Fruit fly (Drosophila melanogaster) whole organism, prepupa: ENCODE results near the gene slp1.

Experiments used
- CG10669 ChIP-seq: fragments of 200-800 bp; sonication (Bioruptor generic); optimal IDR thresholded peaks from 3 replicates; lab custom pipeline; 2018; ENCODE audit warnings: missing biosample characterization, mild to moderate bottlenecking, missing genetic modification characterization, moderate library complexity
- CG11294 ChIP-seq: fragments of 200-800 bp; sonication (Bioruptor generic); IDR thresholded peaks from 2 replicates; pipeline ENCODE4 v1.3.6; 2022; ENCODE audit warnings: missing biosample characterization, missing genetic modification characterization
- CG31627 ChIP-seq: fragments of 200-800 bp; sonication (Bioruptor generic); optimal IDR thresholded peaks from 3 replicates; lab custom pipeline; 2016; ENCODE audit warnings: missing biosample characterization, missing genetic modification characterization
- CG6792 ChIP-seq: fragments of 200-800 bp; sonication (Bioruptor generic); optimal IDR thresholded peaks from 3 replicates; lab custom pipeline; 2016; ENCODE audit warnings: missing biosample characterization, missing genetic modification characterization
- CG6808 ChIP-seq: fragments of 200-800 bp; sonication (Bioruptor generic); optimal IDR thresholded peaks from 3 replicates; lab custom pipeline; 2017; ENCODE audit warnings: missing biosample characterization, missing genetic modification characterization, mild to moderate bottlenecking, moderate library complexity, missing genetic modification reagents
- CG6854 ChIP-seq: fragments of 200-800 bp; sonication (Bioruptor generic); optimal IDR thresholded peaks from 2 replicates; lab custom pipeline; 2017; ENCODE audit warnings: missing biosample characterization, mild to moderate bottlenecking, missing genetic modification characterization
- Met ChIP-seq: fragments of 200-800 bp; sonication (Bioruptor generic); optimal IDR thresholded peaks from 3 replicates; lab custom pipeline; 2016; ENCODE audit warnings: missing biosample characterization, missing genetic modification characterization
- OdsH ChIP-seq: fragments of 200-800 bp; sonication (Bioruptor generic); optimal IDR thresholded peaks from 3 replicates; lab custom pipeline; 2016; ENCODE audit warnings: missing biosample characterization, missing genetic modification characterization
- dsx ChIP-seq: fragments of 200-800 bp; optimal IDR thresholded peaks from 3 replicates; lab custom pipeline; 2019; ENCODE audit warnings: missing biosample characterization, mild to moderate bottlenecking, missing genetic modification characterization, moderate library complexity; ENCODE audit not compliant: poor library complexity, severe bottlenecking
- eg ChIP-seq: fragments of 200-800 bp; sonication (Bioruptor generic); IDR thresholded peaks from 3 replicates; pipeline ENCODE4 v1.3.6; 2022; ENCODE audit warnings: missing biosample characterization, missing genetic modification characterization
- pdm3 ChIP-seq: fragments of 200-800 bp; sonication (Bioruptor generic); optimal IDR thresholded peaks from 3 replicates; lab custom pipeline; 2016; ENCODE audit warnings: missing biosample characterization, missing genetic modification characterization
- salr ChIP-seq, 2 experiments: fragments of 200-800 bp; sonication (Bioruptor generic); optimal IDR thresholded peaks; 3 replicates each; lab custom pipeline; 2016 to 2018; ENCODE audit warnings: missing biosample characterization in 2 of 2, missing genetic modification characterization in 2 of 2, mild to moderate bottlenecking in 1 of 2
- spab ChIP-seq: fragments of 200-800 bp; sonication (Bioruptor generic); optimal IDR thresholded peaks from 2 replicates; lab custom pipeline; 2017; ENCODE audit warnings: missing biosample characterization, mild to moderate bottlenecking, missing genetic modification characterization, missing genetic modification reagents

- TF ChIP-seq CG31627 (GFP tag; lab: Kevin White, UChicago), result peak; percentile 35
- peak; percentile 13 for TF ChIP-seq spab
- no peak for TF ChIP-seq CG11294 (GFP tag; lab: Robert Waterston, UW)
- TF ChIP-seq OdsH (GFP tag; lab: Kevin White, UChicago), result peak; percentile 34
- TF ChIP-seq salr (GFP tag; optimal IDR thresholded peaks at IDR 0.05; lab: Kevin White, UChicago), result no peak
- TF ChIP-seq pdm3 (GFP tag; lab: Kevin White, UChicago), result peak; percentile 25
- TF ChIP-seq Met, result peak; percentile 55
- peak; percentile 34 for TF ChIP-seq CG6792
- no peak for TF ChIP-seq eg (GFP tag; lab: Robert Waterston, UW)
- TF ChIP-seq CG6808 (GFP tag; lab: Kevin White, UChicago), result peak; percentile 16
- peak; percentile 36 for TF ChIP-seq dsx
- TF ChIP-seq CG6854, result no peak
- TF ChIP-seq CG10669 (GFP tag; lab: Kevin White, UChicago), result peak; percentile 34
These were observed 30.9 kb downstream of the slp1 start for dm6 chr2L:3856372-3856771.
